Worm (Caenorhabditis elegans): ENCODE measurements around the gene pals-39.

The pals-39 gene

DNA sequence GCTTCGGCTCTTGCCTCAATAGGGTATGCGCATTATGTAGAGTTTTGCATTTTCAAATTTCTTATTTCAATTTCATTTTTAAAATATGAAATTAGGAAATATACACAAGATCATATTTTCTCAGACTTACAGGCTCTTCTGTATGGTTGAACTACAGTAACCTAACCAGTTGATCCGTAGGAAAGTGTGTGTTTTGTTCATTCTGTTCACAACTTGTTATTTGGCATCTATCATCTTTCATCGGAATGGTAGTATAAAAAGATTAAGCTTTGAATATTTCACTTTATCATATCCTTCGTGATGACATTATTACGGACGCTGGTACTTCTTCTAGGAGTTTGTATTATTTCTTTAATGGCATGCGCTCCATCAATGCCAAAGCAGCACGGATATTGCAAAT, 37.7 kb downstream of the pals-39 start, which contains the start of gene K01D12.10:
TSS of gene K01D12.10 (plus strand) at position 301 of the 400 bp plus-strand sequence.
- TF ChIP-seq hmg-4 (GFP tag; optimal IDR thresholded peaks at IDR 0.05) (no peak), ceh-13 (GFP tag; optimal IDR thresholded peaks at IDR 0.05) (no peak)

DNA sequence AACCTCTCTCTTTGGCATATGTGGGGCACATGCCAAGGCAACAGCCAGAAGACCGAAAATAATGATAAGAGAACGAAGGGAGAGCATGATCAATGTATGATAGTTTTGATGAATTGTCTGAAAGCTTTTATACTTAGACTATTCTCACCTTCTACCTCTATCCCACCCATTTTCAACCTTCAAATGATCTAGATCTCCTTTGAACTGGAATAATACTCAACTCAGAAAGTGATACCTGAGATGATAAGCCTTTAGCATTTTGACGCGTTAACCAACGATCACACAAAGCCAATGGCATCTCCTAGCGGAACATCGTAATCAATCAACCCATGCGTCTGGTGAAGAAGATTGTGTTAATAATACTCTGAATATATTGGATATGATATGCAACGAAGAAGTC, 39.1 kb downstream of the pals-39 start, which contains the start of gene K01D12.9:
TSS of gene K01D12.9 (minus strand) at position 101 of the 400 bp plus-strand sequence.
- TF ChIP-seq scrt-1 (GFP tag; IDR thresholded peaks at IDR 0.05): no peak
- TF ChIP-seq tbx-37 (GFP tag; conservative IDR thresholded peaks at IDR 0.05): no peak
- no peak for TF ChIP-seq aly-1 (tag; optimal IDR thresholded peaks at IDR 0.05)
- TF ChIP-seq hnd-1 (tag; optimal IDR thresholded peaks at IDR 0.05): no peak
- TF ChIP-seq hmbx-1 (tag; optimal IDR thresholded peaks at IDR 0.05): no peak
- no peak for TF ChIP-seq ama-1 (optimal IDR thresholded peaks at IDR 0.05)
- TF ChIP-seq tra-4 (tag; optimal IDR thresholded peaks at IDR 0.05): no peak
- TF ChIP-seq flt-1 (GFP tag; IDR thresholded peaks at IDR 0.05): no peak
- TF ChIP-seq ceh-13 (GFP tag; optimal IDR thresholded peaks at IDR 0.05): no peak
- TF ChIP-seq hmg-4 (GFP tag; optimal IDR thresholded peaks at IDR 0.05): no peak
- no peak for TF ChIP-seq tbx-11 (GFP tag; IDR thresholded peaks at IDR 0.05)
- TF ChIP-seq sea-1 (GFP tag; conservative IDR thresholded peaks at IDR 0.05): no peak
- no peak for TF ChIP-seq F13C5.2 (tag; optimal IDR thresholded peaks at IDR 0.05)
- no peak for TF ChIP-seq ceh-36 (tag; optimal IDR thresholded peaks at IDR 0.05)

DNA sequence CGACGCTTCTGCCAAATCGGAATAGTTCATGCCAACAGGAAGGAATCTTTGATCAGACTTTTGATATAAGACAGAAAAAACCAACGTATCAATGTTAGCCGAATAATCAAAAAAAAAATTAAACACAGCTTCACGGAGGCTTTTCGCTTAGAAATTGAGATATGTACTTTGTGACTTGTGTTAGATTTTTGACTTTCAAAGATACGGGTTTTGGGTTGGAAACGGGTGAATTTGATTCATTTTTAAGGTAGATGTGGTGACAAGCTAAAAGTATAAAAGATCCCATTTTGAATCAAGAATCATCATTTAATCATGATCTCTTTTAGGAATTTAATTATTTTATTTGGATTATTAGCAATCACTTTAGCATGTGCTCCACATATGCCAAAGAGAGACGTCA, 41.3 kb downstream of the pals-39 start, which contains the start of gene K01D12.8:
TSS of gene K01D12.8 (plus strand) at position 301 of the 400 bp plus-strand sequence.
- TF ChIP-seq pes-1 (GFP tag; IDR thresholded peaks at IDR 0.05) (no peak), flt-1 (GFP tag; IDR thresholded peaks at IDR 0.05) (no peak), scrt-1 (GFP tag; IDR thresholded peaks at IDR 0.05) (no peak), ceh-13 (GFP tag; optimal IDR thresholded peaks at IDR 0.05) (no peak), ama-1 (optimal IDR thresholded peaks at IDR 0.05) (no peak), ceh-36 (tag; optimal IDR thresholded peaks at IDR 0.05) (no peak), aly-1 (tag; optimal IDR thresholded peaks at IDR 0.05) (no peak), B0310.2 (tag; optimal IDR thresholded peaks at IDR 0.05) (no peak), hmg-4 (GFP tag; optimal IDR thresholded peaks at IDR 0.05) (no peak), F13C5.2 (tag; optimal IDR thresholded peaks at IDR 0.05) (no peak), hmbx-1 (tag; optimal IDR thresholded peaks at IDR 0.05) (no peak), tbx-11 (GFP tag; IDR thresholded peaks at IDR 0.05) (no peak)

- no peak for TF ChIP-seq hnd-1 (tag; optimal IDR thresholded peaks at IDR 0.05)
- TF ChIP-seq flt-1 (GFP tag; IDR thresholded peaks at IDR 0.05): no peak
- no peak for TF ChIP-seq aly-1 (tag; optimal IDR thresholded peaks at IDR 0.05)
- no peak for TF ChIP-seq tbx-37 (GFP tag; conservative IDR thresholded peaks at IDR 0.05)
- TF ChIP-seq tbx-11 (GFP tag; IDR thresholded peaks at IDR 0.05): no peak
- no peak for TF ChIP-seq sea-1 (GFP tag; conservative IDR thresholded peaks at IDR 0.05)
- no peak for TF ChIP-seq tra-4 (tag; optimal IDR thresholded peaks at IDR 0.05)
- no peak for TF ChIP-seq B0310.2 (tag; optimal IDR thresholded peaks at IDR 0.05)
- no peak for TF ChIP-seq hmg-4 (GFP tag; optimal IDR thresholded peaks at IDR 0.05)
- no peak for TF ChIP-seq pes-1 (GFP tag; IDR thresholded peaks at IDR 0.05)
- TF ChIP-seq scrt-1 (GFP tag; IDR thresholded peaks at IDR 0.05): no peak
- TF ChIP-seq hmbx-1 (tag; optimal IDR thresholded peaks at IDR 0.05): no peak
- no peak for TF ChIP-seq ets-7 (tag; optimal IDR thresholded peaks at IDR 0.05)
These were observed 42.3 kb downstream of the pals-39 start, which contains the start of gene K01D12.7 for ce11 chrV:12401383-12401782. Gene K01D12.7, minus strand, starts transcription at chrV:12401483.

- TF ChIP-seq pes-1 (GFP tag; IDR thresholded peaks at IDR 0.05) (no peak), ceh-13 (GFP tag; optimal IDR thresholded peaks at IDR 0.05) (no peak), tbx-11 (GFP tag; IDR thresholded peaks at IDR 0.05) (no peak), B0310.2 (tag; optimal IDR thresholded peaks at IDR 0.05) (no peak), hnd-1 (tag; optimal IDR thresholded peaks at IDR 0.05) (no peak), hmg-4 (GFP tag; optimal IDR thresholded peaks at IDR 0.05) (no peak), tbx-37 (GFP tag; conservative IDR thresholded peaks at IDR 0.05) (no peak), ceh-36 (tag; optimal IDR thresholded peaks at IDR 0.05) (no peak), scrt-1 (GFP tag; IDR thresholded peaks at IDR 0.05) (no peak), ets-7 (tag; optimal IDR thresholded peaks at IDR 0.05) (no peak), sea-1 (GFP tag; conservative IDR thresholded peaks at IDR 0.05) (no peak)
These were observed 42.9 kb downstream of the pals-39 start, which contains the start of the genes K01D12.20 and miga-1 for ce11 chrV:12400677-12401236. Gene K01D12.20, minus strand, starts transcription at chrV:12400814. Gene miga-1, minus strand, starts transcription at chrV:12400859.

ce11 chrV:12397545-12397944, 46.1 kb downstream of the pals-39 start, which contains the start of gene K01D12.5:
Gene K01D12.5, plus strand, starts transcription at chrV:12397845.
- TF ChIP-seq tra-4 (tag; optimal IDR thresholded peaks at IDR 0.05) (no peak), ceh-36 (tag; optimal IDR thresholded peaks at IDR 0.05) (no peak), hnd-1 (tag; optimal IDR thresholded peaks at IDR 0.05) (no peak), pes-1 (GFP tag; IDR thresholded peaks at IDR 0.05) (no peak), scrt-1 (GFP tag; IDR thresholded peaks at IDR 0.05) (no peak), hmbx-1 (tag; optimal IDR thresholded peaks at IDR 0.05) (no peak), ama-1 (optimal IDR thresholded peaks at IDR 0.05) (no peak), tbx-11 (GFP tag; IDR thresholded peaks at IDR 0.05) (no peak), B0310.2 (tag; optimal IDR thresholded peaks at IDR 0.05) (no peak), aly-1 (tag; optimal IDR thresholded peaks at IDR 0.05) (no peak), ceh-13 (GFP tag; optimal IDR thresholded peaks at IDR 0.05) (no peak), hmg-4 (GFP tag; optimal IDR thresholded peaks at IDR 0.05) (no peak)

DNA sequence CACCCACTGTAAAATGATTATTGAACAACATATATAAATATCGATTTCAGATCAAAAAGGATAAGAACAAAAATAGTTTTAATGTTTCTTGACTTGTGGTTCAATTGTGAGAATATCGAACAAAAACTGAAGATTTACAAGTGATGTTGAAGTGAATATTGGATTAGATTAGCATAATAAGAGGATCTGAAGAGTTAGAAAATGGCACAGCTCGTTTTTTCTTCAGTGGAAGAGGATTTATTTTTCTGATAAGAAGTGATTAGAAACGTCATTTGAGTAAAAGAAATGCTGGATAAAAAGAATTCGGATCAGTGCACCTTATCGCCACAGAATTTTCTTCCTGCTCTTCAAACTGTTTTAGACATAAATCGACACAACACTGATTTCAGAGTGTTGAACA, 48.0 kb downstream of the pals-39 start, which contains the start of gene twk-14:
TSS of gene twk-14 (minus strand) at position 8 of the 400 bp plus-strand sequence.
- TF ChIP-seq pes-1 (GFP tag; IDR thresholded peaks at IDR 0.05) (no peak), F13C5.2 (tag; optimal IDR thresholded peaks at IDR 0.05) (no peak), ama-1 (optimal IDR thresholded peaks at IDR 0.05) (no peak), tra-4 (tag; optimal IDR thresholded peaks at IDR 0.05) (no peak), B0310.2 (tag; optimal IDR thresholded peaks at IDR 0.05) (no peak), flt-1 (GFP tag; IDR thresholded peaks at IDR 0.05) (no peak), tbx-11 (GFP tag; IDR thresholded peaks at IDR 0.05) (no peak), ceh-13 (GFP tag; optimal IDR thresholded peaks at IDR 0.05) (no peak), aly-1 (tag; optimal IDR thresholded peaks at IDR 0.05) (no peak), sea-1 (GFP tag; conservative IDR thresholded peaks at IDR 0.05) (no peak), ets-7 (tag; optimal IDR thresholded peaks at IDR 0.05) (no peak), hmbx-1 (tag; optimal IDR thresholded peaks at IDR 0.05) (no peak), scrt-1 (GFP tag; IDR thresholded peaks at IDR 0.05) (no peak), ceh-36 (tag; optimal IDR thresholded peaks at IDR 0.05) (no peak), hnd-1 (tag; optimal IDR thresholded peaks at IDR 0.05) (no peak), tbx-37 (GFP tag; conservative IDR thresholded peaks at IDR 0.05) (no peak), hmg-4 (GFP tag; optimal IDR thresholded peaks at IDR 0.05) (no peak)
